Worm (Caenorhabditis elegans) whole organism, midembryonic: ENCODE data around the gene hmg-4.

Source experiments
- cog-1 ChIP-seq: sonication (generic microtip); optimal IDR thresholded peaks from 2 replicates; lab custom pipeline; 2016; ENCODE audit warnings: missing genetic modification characterization, missing compliant biosample characterization
- ref-1 ChIP-seq: fragments of 200-800 bp; sonication (Bioruptor generic); conservative IDR thresholded peaks from 2 replicates; pipeline ENCODE4 v1.3.6; 2022; ENCODE audit warnings: missing genetic modification reagents, missing genetic modification characterization, missing compliant biosample characterization
- tab-1 ChIP-seq: fragments of 200-800 bp; sonication (Bioruptor generic); IDR thresholded peaks from 2 replicates; pipeline ENCODE4 v1.3.6; 2022; ENCODE audit warnings: missing genetic modification characterization, missing compliant biosample characterization

- TF ChIP-seq cog-1 (tag; lab: Kevin White, UChicago) (no peak), tab-1 (GFP tag; lab: Robert Waterston, UW) (no peak), ref-1 (no peak)
Observed at ce11 chrIII:7338009-7338408, 43.4 kb downstream of the hmg-4 start.
